Fruit fly (Drosophila melanogaster): Measurements from ENCODE around the gene boss.
A peak's percentile ranks its signal among the peaks of the same experiment; 100 is the strongest.

The boss gene

DNA sequence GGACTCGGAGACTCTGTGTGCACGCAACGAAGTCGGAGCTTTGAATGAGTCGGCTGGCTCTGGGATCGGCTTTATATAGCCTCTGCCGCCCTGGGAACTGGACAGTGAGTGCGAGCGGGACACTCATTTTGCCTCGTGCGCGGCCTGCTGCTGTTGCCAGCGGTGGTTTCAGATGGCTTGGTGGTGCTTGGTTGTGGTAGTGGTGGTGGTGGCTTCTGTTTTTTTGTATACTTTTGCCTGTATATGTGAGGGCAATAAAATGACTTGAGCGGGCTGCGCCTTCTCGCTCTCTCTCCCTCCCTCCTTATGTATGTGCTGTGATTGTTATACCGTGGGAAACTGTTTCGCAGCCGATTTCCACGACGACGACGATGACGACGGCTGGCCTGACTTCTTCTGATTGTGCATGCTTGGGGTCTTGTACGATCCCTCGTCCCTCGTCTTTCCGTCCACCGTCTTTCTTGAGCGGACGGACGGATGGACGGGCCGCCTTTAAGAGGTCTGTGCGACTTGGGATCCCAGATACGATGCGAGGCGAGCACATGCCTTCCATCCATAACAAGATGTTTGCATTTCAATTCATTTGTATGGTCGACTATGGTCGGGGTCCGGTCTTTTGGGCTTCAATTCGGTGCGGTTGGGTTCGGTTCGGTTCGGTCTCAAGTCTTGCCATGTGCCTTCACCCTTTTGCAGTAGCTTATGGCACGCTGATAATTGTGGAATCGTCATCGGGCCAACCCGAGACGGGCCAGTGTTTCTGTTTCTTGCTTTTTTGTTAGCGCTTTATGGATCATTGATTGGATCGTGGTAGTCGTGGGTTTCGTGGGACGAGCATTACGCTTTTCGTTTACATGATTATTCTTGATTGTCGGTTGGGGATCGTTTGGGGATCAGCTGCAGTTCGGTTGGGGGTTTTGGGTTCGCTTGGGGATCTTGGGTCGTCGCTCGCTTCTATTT lies 44.5 kb downstream of the boss start (continued):
- TF ChIP-seq CG7745 (tag; optimal IDR thresholded peaks at IDR 0.05) (no peak), CG3995 (GFP tag; optimal IDR thresholded peaks at IDR 0.05) (no peak), klu (GFP tag; IDR thresholded peaks at IDR 0.05) (no peak), sd (tag; optimal IDR thresholded peaks at IDR 0.05) (peak; percentile 74), CG14667 (GFP tag; IDR thresholded peaks at IDR 0.05) (no peak), C15 (GFP tag; IDR thresholded peaks at IDR 0.05) (no peak), Med (GFP tag) (peak; percentile 76), CrebB (tag; optimal IDR thresholded peaks at IDR 0.05) (no peak), CG3726 (GFP tag; IDR thresholded peaks at IDR 0.05) (no peak), zen (tag; optimal IDR thresholded peaks at IDR 0.05) (no peak), prd (optimal IDR thresholded peaks at IDR 0.05) (no peak), prd (GFP tag; IDR thresholded peaks at IDR 0.05) (no peak), Abd-B (GFP tag; optimal IDR thresholded peaks at IDR 0.05) (peak; percentile 61), emc (GFP tag; optimal IDR thresholded peaks at IDR 0.05) (no peak), dm (GFP tag; optimal IDR thresholded peaks at IDR 0.05) (peak; percentile 76), MTF-1 (GFP tag; optimal IDR thresholded peaks at IDR 0.05; ENCODE audit: borderline replicate concordance) (peak; percentile 43), amos (GFP tag; IDR thresholded peaks at IDR 0.05; ENCODE audit: partially characterized antibody) (peak; percentile 42; the same call in 1 of the 2 replicates), CG15011 (GFP tag; optimal IDR thresholded peaks at IDR 0.05) (no peak), luna (GFP tag; optimal IDR thresholded peaks at IDR 0.05) (no peak), bab2 (GFP tag; optimal IDR thresholded peaks at IDR 0.05) (no peak), CG8290 (GFP tag; optimal IDR thresholded peaks at IDR 0.05) (peak; percentile 19), CG8290 (tag; optimal IDR thresholded peaks at IDR 0.05) (no peak), CG2889 (GFP tag; IDR thresholded peaks at IDR 0.05) (no peak), CG1647 (GFP tag; optimal IDR thresholded peaks at IDR 0.05) (no peak), Atf3 (GFP tag; optimal IDR thresholded peaks at IDR 0.05) (no peak), NC2β (GFP tag; optimal IDR thresholded peaks at IDR 0.05) (peak; percentile 12), btn (GFP tag; optimal IDR thresholded peaks at IDR 0.05) (peak; percentile 14), caup (GFP tag; optimal IDR thresholded peaks at IDR 0.05; ENCODE audit: severe bottlenecking) (no peak), gem (tag; optimal IDR thresholded peaks at IDR 0.05) (no peak), CG2875 (GFP tag; optimal IDR thresholded peaks at IDR 0.05) (no peak), pzg (GFP tag; optimal IDR thresholded peaks at IDR 0.05) (no peak), dpn (GFP tag; optimal IDR thresholded peaks at IDR 0.05) (peak in 1 of 2 experiments; percentile 10), tgo (GFP tag; IDR thresholded peaks at IDR 0.05) (no peak), cg (GFP tag; optimal IDR thresholded peaks at IDR 0.05) (peak; percentile 93), Dfd (GFP tag; optimal IDR thresholded peaks at IDR 0.05) (no peak), fru (optimal IDR thresholded peaks at IDR 0.05) (no peak), CG10543 (GFP tag; optimal IDR thresholded peaks at IDR 0.05) (peak; percentile 97), Poxn (GFP tag; IDR thresholded peaks at IDR 0.05) (no peak), HHEX (GFP tag; optimal IDR thresholded peaks at IDR 0.05) (no peak), eve (GFP tag; optimal IDR thresholded peaks at IDR 0.05) (no peak), Atf-2 (GFP tag; optimal IDR thresholded peaks at IDR 0.05) (no peak), Mad (GFP tag; optimal IDR thresholded peaks at IDR 0.05) (peak; percentile 3), da (GFP tag; optimal IDR thresholded peaks at IDR 0.05) (peak; percentile 77), bigmax (GFP tag; optimal IDR thresholded peaks at IDR 0.05) (peak; percentile 14), Hand (GFP tag; optimal IDR thresholded peaks at IDR 0.05) (no peak), p53 (GFP tag; optimal IDR thresholded peaks at IDR 0.05) (peak; percentile 72), CG13123 (GFP tag; optimal IDR thresholded peaks at IDR 0.05) (peak; percentile 25), cad (GFP tag; optimal IDR thresholded peaks at IDR 0.05) (peak; percentile 93), sisA (GFP tag; IDR thresholded peaks at IDR 0.05) (no peak), CG3407 (GFP tag; optimal IDR thresholded peaks at IDR 0.05) (peak; percentile 8)
